Worm (Caenorhabditis elegans) whole organism, early embryonic: ENCODE measurements around the gene F09E5.11.

ENCODE experiments used
- B0310.2 ChIP-seq: sonication (generic microtip); optimal IDR thresholded peaks from 2 replicates; lab custom pipeline; 2016; ENCODE audit warnings: mild to moderate bottlenecking, missing genetic modification characterization, missing compliant biosample characterization
- ama-1 ChIP-seq: fragments of 150-350 bp; optimal IDR thresholded peaks from 2 replicates; lab custom pipeline; 2014
- ceh-13 ChIP-seq: fragments of 200-800 bp; sonication (Bioruptor generic); optimal IDR thresholded peaks from 2 replicates; lab custom pipeline; 2018; ENCODE audit warnings: mild to moderate bottlenecking, missing genetic modification characterization, missing compliant biosample characterization
- ceh-36 ChIP-seq: sonication (generic microtip); optimal IDR thresholded peaks from 2 replicates; lab custom pipeline; 2016; ENCODE audit warnings: missing genetic modification characterization, inconsistent platforms, missing compliant biosample characterization
- ets-7 ChIP-seq: sonication (generic microtip); optimal IDR thresholded peaks from 2 replicates; lab custom pipeline; 2016; ENCODE audit warnings: missing genotype, missing genetic modification characterization, missing compliant biosample characterization
- flt-1 ChIP-seq: fragments of 200-800 bp; sonication (Bioruptor generic); IDR thresholded peaks from 2 replicates; pipeline ENCODE4 v1.3.6; 2022; ENCODE audit warnings: missing genetic modification characterization, missing compliant biosample characterization
- hmbx-1 ChIP-seq: sonication (generic microtip); optimal IDR thresholded peaks from 2 replicates; lab custom pipeline; 2016; ENCODE audit warnings: mild to moderate bottlenecking, missing genetic modification characterization, missing compliant biosample characterization
- hnd-1 ChIP-seq: sonication (generic microtip); optimal IDR thresholded peaks from 2 replicates; lab custom pipeline; 2016; ENCODE audit warnings: missing genetic modification characterization, missing compliant biosample characterization
- sea-1 ChIP-seq: fragments of 200-800 bp; sonication (Bioruptor generic); conservative IDR thresholded peaks from 2 replicates; pipeline ENCODE4 v1.3.6; 2022; ENCODE audit warnings: missing genetic modification characterization, missing compliant biosample characterization

DNA sequence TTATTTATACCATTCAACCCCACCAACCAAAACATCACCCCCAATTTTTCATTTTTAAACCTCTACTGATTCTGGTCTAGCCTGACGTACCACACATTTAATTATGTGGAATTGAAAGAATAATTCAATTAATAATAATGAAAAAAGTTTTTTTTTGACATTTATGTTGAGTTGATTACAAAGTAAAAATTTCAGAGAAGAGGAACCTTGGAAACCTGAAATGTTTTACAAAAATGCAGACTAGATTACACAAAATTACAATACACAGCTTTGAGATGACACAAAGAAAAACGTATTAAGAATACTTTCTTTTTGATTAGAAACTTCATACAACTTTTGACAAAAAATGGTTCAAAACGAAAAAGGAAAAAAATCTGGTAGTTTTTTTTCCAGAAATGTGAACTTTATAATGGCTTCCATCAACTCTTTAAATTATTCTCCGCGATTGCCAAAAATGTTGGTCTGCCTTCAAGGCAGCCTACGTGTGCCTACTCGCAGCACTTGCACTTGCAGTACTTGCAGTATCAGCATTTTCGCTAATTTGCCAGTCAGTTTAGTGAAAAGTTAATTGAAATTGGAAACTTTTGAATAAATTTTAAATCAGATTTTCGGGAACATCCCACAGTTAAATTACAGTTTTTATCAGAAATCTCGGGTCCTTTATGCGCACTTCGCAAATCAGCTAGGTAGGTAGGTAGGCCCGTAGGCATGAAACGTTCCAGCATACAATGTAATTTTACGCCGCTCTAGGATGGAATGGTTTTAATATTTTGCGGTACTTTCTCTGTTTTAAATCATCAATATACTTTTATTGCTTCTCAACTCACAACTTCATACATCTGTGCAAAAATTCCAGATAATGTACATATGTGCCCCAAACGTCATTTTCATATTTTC, 17.1 kb downstream of the F09E5.11 start:
- TF ChIP-seq hnd-1 (tag; lab: Kevin White, UChicago) = no peak
- no peak for TF ChIP-seq flt-1 (GFP tag; lab: Robert Waterston, UW)
- no peak for TF ChIP-seq ama-1
- no peak for TF ChIP-seq hmbx-1 (tag; lab: Kevin White, UChicago)
- TF ChIP-seq ceh-13 (GFP tag; lab: Kevin White, UChicago) = no peak
- no peak for TF ChIP-seq ceh-36 (tag; lab: Kevin White, UChicago)
- no peak for TF ChIP-seq sea-1 (GFP tag; lab: Robert Waterston, UW)
- no peak for TF ChIP-seq ets-7
- no peak for TF ChIP-seq B0310.2 (tag; lab: Kevin White, UChicago)
